Worm (Caenorhabditis elegans) whole organism, early embryonic: Measurements from ENCODE around the gene abf-5.

ENCODE experiments used
- F13C5.2 ChIP-seq: sonication (generic microtip); optimal IDR thresholded peaks from 2 replicates; lab custom pipeline; 2017; ENCODE audit warnings: mild to moderate bottlenecking, missing genetic modification characterization, inconsistent platforms, missing compliant biosample characterization
- ama-1 ChIP-seq: fragments of 150-350 bp; optimal IDR thresholded peaks from 2 replicates; lab custom pipeline; 2014
- ceh-13 ChIP-seq: fragments of 200-800 bp; sonication (Bioruptor generic); optimal IDR thresholded peaks from 2 replicates; lab custom pipeline; 2018; ENCODE audit warnings: mild to moderate bottlenecking, missing genetic modification characterization, missing compliant biosample characterization
- ceh-36 ChIP-seq: sonication (generic microtip); optimal IDR thresholded peaks from 2 replicates; lab custom pipeline; 2016; ENCODE audit warnings: missing genetic modification characterization, inconsistent platforms, missing compliant biosample characterization
- ets-7 ChIP-seq: sonication (generic microtip); optimal IDR thresholded peaks from 2 replicates; lab custom pipeline; 2016; ENCODE audit warnings: missing genotype, missing genetic modification characterization, missing compliant biosample characterization
- hmg-4 ChIP-seq: fragments of 200-800 bp; sonication (Bioruptor generic); optimal IDR thresholded peaks from 2 replicates; lab custom pipeline; 2018; ENCODE audit warnings: mild to moderate bottlenecking, missing genetic modification characterization, missing compliant biosample characterization
- hnd-1 ChIP-seq: sonication (generic microtip); optimal IDR thresholded peaks from 2 replicates; lab custom pipeline; 2016; ENCODE audit warnings: missing genetic modification characterization, missing compliant biosample characterization
- scrt-1 ChIP-seq: fragments of 200-800 bp; sonication (Bioruptor generic); IDR thresholded peaks from 2 replicates; pipeline ENCODE4 v1.3.6; 2022; ENCODE audit warnings: missing genetic modification characterization, missing compliant biosample characterization
- tra-4 ChIP-seq: sonication (generic microtip); optimal IDR thresholded peaks from 2 replicates; lab custom pipeline; 2017; ENCODE audit warnings: missing genetic modification characterization, missing compliant biosample characterization

ce11 chrX:12826782-12827181 is 34.1 kb downstream of the abf-5 start:
- TF ChIP-seq ceh-36 (no peak), ama-1 (lab: Kevin White, UChicago) (no peak), hmg-4 (GFP tag; lab: Kevin White, UChicago) (no peak), hnd-1 (no peak), F13C5.2 (tag; lab: Kevin White, UChicago) (no peak), tra-4 (tag; lab: Kevin White, UChicago) (no peak), ets-7 (no peak), ceh-13 (GFP tag; lab: Kevin White, UChicago) (no peak), scrt-1 (GFP tag; lab: Robert Waterston, UW) (no peak)
